Fruit fly (Drosophila melanogaster): ENCODE results near the gene Gr28a.

Gr28a gene

DNA sequence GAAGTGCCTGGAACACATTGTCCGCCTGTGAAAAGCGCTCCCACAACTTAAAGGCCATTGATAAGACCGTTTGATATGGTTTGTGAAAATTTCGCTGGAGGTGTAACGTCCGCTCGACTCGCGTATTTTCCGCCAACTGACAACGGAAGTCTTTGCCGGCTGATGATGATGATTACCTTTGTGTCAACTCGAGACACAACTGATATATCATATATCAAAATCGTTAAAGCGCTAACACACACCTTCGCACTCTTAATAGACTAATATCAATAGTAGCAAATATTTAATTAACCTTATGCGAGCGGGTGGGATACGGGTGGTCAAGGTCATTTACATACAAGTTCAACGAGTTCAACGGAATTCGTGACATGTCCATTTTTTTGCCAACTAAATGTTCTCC lies at the start of gene Gr28a:
TSS of gene Gr28a (minus strand) at position 101 of the 400 bp plus-strand sequence.
- TF ChIP-seq CTCF (optimal IDR thresholded peaks at IDR 0.05) (no peak), CG8478 (optimal IDR thresholded peaks at IDR 0.05) (no peak)

DNA sequence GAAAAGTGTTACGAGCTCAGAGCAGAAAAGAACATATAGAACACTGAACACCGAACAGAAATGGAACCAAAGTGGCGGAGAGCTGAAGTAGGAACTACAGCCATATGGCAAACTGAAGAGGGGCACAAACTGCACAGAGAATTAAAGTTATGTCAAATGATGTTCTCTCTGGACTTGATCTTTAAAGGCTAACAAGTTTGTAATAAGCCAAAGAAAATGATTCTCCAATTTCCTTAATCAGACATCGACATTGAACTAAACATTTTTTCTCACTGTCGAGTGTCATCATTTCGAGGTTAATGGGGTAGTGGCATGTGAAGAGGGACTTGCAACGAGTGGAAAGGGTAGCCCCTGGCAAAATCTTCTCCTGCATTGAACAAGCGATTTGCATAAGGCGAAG lies 49.7 kb upstream of the Gr28a start:
- TF ChIP-seq CTCF (optimal IDR thresholded peaks at IDR 0.05) (no peak), CG8478 (optimal IDR thresholded peaks at IDR 0.05) (no peak)

DNA sequence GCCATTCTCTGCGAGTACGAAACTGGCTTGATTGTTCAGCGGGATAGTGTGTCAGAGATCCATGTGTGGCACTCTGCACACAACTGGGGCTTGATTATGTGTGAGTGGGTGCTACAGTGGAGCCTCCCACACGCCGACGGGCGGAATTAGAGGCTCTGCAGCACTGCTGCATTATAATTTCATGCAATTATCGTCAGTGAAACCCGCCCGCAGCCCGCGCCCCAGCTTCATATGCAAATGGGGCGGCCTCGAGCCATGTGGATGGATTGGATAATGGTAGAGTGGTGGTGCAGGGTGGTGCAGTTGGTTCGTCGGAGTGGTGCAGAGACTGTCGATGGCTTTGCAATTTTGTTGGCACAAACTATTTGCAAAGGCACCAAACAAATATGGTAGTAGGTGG lies 47.7 kb upstream of the Gr28a start:
- TF ChIP-seq CTCF (optimal IDR thresholded peaks at IDR 0.05) (no peak), CG8478 (optimal IDR thresholded peaks at IDR 0.05) (no peak)

DNA sequence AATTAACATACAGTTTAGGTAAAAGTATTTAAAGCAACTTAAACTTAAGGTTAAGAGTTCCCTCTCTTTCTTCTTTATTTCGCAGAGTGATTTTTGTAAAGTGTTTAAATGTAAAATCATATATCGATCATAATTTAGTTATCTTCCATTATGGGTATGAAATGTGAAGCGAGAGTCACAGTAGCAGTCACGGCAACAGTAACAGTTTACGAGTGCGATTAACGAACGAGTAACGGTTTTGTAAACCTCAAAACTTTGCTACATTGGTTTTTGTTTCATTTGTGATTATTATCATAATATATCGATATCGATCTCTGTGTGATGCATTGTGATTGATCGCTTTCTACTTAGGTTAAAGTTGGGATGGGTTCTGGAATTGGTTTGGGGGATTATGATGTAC lies 44.2 kb upstream of the Gr28a start:
- TF ChIP-seq CG8478 (optimal IDR thresholded peaks at IDR 0.05) (no peak), CTCF (optimal IDR thresholded peaks at IDR 0.05) (no peak)

DNA sequence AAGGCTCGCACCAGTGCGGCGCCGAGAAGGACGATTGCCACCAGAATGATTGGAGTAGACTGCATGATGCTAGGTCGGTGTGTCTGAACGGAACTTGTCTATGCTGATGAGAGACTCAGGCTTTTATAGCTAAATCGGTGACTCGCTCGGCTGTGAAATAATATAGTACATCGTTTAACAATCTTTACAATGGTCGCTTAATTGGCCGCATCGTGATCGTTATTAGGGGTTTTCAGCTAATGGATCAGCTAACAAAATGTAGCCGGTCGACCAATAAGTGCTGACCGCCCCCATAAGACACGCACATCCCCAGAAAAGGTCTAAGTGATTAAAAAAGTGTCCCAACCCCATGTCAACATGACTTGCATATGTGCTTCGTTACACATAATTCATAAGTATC lies 43.3 kb upstream of the Gr28a start, which contains the start of gene Obp28a:
TSS of gene Obp28a (minus strand) at position 101 of the 400 bp plus-strand sequence.
- TF ChIP-seq CTCF (optimal IDR thresholded peaks at IDR 0.05) (no peak), CG8478 (optimal IDR thresholded peaks at IDR 0.05) (no peak)

DNA sequence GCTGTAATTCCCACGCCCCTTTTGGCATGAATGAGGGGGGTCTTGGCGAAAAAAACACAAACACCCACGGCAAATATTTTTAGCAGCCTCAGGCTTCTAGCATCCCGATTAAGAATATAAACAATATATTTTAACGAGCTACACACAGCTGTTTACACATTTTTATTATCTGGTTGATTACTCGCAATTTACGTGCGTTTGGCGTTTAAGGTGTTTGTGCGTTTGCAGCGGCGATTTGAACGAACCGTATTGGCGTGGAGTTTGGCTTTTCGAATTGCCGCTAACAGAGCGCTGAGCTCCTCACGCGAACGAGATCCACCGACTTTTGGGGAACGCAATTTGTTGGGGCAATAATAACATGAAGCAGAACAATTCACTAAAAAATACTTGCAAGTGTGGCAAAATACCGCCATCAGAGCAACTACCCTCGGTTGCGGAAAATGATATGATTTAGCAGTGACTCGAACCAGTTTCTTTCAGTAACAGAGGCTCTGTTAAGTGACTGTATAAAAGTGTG lies 42.0 kb upstream of the Gr28a start, which contains the start of gene Ziz:
TSS of gene Ziz (minus strand) at position 321 of the 517 bp plus-strand sequence.
- TF ChIP-seq CG8478 (optimal IDR thresholded peaks at IDR 0.05) (no peak), CTCF (optimal IDR thresholded peaks at IDR 0.05) (peak; percentile 63 to 74)

DNA sequence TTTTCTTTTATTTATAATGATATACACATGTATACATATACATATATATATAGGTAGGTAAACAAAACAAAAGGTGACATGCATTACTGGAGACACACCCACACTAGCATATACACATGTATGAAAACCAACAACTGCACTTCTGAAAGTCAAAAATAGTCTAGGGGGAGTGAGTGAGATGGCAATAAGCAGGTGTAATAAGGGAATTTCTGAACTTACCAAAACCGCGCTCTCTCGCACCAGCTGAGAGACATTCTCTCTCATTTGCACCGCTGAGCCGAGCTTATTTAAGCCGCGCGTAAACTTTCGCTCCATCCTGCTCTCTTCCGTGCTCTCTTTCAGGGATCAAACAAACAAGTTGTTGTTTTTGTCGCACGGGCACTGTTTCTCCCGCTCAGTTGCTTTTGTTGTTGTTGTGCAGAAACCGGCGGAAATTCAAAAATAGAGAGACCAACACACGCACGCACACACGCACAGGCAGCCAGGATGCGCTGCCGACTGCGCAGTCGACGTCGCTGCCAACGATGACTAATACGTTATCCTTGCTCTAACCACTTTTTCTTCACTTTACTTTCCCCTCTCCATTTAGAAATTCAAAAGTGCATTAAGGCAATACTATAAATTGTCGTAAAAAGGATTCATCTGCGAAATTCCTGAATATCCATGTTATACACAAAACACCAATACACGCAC lies 41.4 kb upstream of the Gr28a start:
- TF ChIP-seq CG8478 (optimal IDR thresholded peaks at IDR 0.05), result no peak
- no peak for TF ChIP-seq CTCF (optimal IDR thresholded peaks at IDR 0.05)

DNA sequence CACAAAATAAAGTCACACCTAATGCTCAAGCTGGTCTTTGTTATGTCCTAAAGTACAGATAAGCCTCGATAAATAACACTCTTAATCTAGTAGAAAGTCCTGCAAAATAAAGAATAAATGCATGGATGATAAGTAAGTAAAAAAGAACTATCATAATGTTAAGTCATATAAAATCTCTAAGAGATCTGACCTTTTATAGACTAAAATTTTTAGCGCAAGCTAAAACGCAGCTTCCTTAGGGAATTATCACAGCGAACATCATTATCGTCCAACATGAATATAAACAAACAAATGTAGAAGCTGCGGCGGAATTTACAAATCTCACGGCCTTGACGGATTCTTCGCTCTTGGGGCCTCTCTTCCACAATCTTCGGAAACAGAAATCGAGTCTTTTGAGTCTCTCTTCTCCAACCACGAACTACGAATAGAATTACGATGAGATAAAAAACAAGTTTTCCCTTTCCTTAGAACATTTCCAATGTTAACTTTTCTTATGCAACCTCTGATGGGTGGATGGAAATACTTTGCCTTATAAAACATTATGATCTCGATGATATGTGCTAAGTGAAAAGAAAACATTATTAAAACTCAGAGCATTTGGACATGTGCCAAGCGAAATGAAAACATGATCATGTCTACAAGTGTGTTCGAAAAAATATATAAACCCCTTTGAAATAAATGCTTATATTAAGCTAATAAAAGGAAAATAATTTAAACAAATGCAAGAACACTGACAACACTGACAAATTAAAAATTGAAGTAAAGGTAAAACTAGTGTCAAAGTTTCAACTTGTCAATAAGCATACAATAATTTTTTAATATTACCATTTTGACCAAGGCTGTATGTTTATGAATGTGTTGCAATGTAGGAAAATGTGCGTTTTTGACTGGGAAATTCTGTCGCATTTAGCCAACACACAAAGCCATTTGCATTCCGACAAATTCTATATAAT lies 40.6 kb upstream of the Gr28a start:
- TF ChIP-seq CTCF (optimal IDR thresholded peaks at IDR 0.05), result no peak
- no peak for TF ChIP-seq CG8478 (optimal IDR thresholded peaks at IDR 0.05)

DNA sequence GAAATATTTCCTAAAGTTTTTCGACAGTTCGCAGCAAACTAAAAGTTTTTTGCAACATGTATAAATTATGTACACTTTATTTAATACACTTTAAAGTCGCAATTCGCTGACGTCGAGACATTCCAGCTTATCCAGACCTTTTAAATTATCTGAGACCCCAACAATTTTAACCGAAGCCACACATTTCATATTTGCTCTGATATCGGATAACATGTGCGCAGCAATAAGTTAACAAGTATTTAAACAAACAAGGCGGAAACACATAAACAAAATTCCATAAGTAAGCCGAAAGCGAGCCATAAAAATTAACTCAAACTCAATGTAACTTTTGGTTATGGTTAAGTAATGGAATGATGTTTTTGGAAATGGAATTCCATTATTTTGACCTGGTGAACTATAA lies 39.4 kb upstream of the Gr28a start:
- TF ChIP-seq CG8478 (optimal IDR thresholded peaks at IDR 0.05) (no peak), CTCF (optimal IDR thresholded peaks at IDR 0.05) (no peak)

DNA sequence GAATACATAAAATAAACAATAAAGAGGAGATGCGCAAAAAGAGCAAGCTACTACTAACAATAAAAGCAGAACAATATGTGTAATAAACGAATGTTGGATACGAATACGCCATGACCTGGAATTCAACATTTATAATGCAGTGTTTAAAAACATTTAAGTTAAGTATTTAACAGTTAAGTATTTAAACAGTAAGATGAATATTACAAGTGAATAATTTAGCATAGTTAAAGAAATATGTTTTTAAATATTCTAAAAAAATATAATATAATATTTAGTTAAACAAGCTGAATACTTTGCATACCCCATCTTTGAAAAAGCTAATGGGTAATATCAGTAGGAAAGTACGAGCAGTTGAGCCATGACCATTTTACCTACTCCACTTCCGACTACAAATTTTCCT lies 38.5 kb upstream of the Gr28a start:
- TF ChIP-seq CG8478 (optimal IDR thresholded peaks at IDR 0.05), result no peak
- no peak for TF ChIP-seq CTCF (optimal IDR thresholded peaks at IDR 0.05)

DNA sequence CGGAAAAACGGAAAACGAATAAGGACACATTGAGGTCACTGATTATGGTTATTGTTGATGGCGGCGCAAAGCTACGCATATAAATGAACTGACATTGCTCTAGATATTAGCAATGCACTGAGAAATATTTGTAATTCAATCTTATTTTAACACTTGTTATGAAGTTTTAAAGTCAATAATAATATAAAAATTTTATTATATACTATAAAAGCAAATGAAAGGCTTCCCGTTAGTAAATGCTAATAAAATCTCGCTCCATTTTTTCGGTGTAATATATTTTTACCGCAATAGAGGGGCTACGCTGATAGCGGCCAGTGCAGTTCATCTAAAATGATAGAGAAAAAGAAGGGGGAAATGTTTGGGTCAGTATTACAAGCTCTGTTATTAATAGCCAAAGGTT lies 37.9 kb upstream of the Gr28a start:
- TF ChIP-seq CTCF (optimal IDR thresholded peaks at IDR 0.05) (no peak), CG8478 (optimal IDR thresholded peaks at IDR 0.05) (no peak)

DNA sequence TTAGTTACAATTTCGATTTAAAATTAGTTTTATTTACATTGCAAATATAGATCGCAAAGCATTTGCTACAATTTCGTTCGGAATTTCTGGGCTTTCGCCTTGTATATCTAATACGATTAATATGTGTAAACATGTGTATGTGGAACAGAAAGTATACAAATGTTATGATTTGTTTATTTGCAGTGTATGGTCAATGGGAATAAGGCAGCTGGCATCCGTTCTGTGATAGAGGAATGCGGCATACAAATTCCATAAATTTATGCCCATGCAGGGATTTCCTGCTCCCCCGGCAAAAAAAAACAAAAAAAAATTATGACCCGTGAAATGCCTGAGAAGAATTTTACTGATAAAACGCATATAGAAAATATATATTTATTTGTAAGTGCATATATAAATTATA lies 32.2 kb upstream of the Gr28a start:
- TF ChIP-seq CTCF (optimal IDR thresholded peaks at IDR 0.05), result no peak
- no peak for TF ChIP-seq CG8478 (optimal IDR thresholded peaks at IDR 0.05)

DNA sequence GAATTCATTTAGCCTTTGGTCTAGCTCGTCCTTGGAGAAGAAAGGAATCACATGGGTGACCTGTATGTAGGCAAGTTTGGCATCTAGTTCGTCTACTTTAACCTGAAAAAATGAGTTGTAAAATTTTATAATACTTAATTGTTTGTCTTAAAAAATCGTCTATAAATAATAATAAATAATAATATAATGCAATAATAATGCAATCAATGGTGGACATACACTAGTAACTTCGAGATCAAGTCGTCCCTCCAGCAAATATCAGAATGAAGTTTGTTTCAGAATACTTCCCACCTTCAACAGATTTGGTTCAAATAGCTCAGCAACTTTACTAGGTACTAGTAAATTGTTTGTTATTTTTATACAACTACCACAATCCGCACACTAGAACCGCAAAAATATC lies 20.4 kb upstream of the Gr28a start, which contains the start of gene CG6441:
TSS of gene CG6441 (plus strand) at position 301 of the 400 bp plus-strand sequence.
- no peak for TF ChIP-seq CG8478 (optimal IDR thresholded peaks at IDR 0.05)
- TF ChIP-seq CTCF (optimal IDR thresholded peaks at IDR 0.05), result no peak

DNA sequence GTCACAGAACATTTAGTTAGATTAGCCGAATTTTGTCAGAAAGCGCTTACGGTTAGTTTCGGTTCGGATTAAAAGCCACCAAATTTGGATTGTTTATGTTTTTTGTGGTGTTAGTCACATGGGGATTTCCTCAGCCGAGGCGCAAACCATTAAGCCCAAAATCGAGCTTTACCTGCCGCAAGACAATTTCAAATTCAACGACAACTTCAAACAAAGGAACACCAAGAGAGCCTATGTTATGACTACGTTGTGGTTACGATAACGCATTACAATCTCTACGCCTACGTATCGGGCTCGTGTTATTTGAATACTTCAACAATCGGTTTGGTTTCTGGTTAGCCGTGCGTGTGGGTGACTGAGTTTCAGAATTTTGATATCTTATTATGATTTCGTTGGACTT lies 19.2 kb upstream of the Gr28a start:
- TF ChIP-seq CTCF (optimal IDR thresholded peaks at IDR 0.05), result no peak

DNA sequence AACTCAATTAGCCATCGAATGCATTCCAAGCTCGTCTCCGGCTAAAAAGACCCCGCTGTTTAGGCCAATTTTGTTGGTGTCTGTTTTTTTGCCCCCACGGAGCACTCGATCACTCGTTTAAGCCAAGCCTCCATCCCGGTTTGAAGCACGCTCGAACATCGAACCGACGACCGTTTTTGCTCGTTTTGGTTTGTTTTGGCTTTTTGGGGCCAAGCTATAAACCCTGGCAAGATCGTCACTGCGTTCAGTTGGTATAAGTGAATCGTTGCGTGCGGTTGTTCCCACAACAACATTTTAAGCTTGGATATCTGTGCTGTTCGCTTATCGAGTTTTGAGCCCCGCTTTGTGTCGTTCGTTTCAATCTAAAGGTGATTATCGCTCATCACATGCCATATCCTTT lies 12.3 kb upstream of the Gr28a start, which contains the start of gene CG6055:
TSS of gene CG6055 (plus strand) at position 240 of the 400 bp plus-strand sequence.
- TF ChIP-seq CG8478 (optimal IDR thresholded peaks at IDR 0.05), result no peak
- no peak for TF ChIP-seq CTCF (optimal IDR thresholded peaks at IDR 0.05)

All from S2 (cell line).